Worm (Caenorhabditis elegans): ENCODE data around the gene C29E4.14.

DNA sequence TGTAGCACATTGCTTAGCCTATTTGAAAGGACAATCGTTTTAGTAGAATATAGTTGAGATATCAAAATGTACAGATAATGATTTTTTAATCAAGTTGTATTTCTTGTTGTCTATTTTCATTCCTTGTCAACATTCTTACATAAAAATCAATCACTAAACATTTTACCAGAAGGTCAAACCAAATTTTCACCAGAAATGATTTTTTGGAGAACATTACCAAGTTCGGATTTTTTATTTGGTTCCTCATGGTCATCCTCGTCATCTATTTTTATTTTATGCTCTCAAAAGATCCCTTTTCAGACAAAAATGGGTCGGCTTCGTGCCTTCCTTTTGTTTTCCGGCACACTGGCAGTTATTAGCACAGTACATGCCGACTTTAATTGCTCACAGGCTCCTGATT is 46.4 kb upstream of the C29E4.14 start, which contains the start of gene tyr-1:
- no peak for TF ChIP-seq dmd-9 (GFP tag; IDR thresholded peaks at IDR 0.05)
- no peak for TF ChIP-seq dmd-8 (GFP tag; IDR thresholded peaks at IDR 0.05)
- TF ChIP-seq nhr-237 (tag; optimal IDR thresholded peaks at IDR 0.05) = no peak
- no peak for TF ChIP-seq hlh-30 (tag; optimal IDR thresholded peaks at IDR 0.05; ENCODE audit: insufficient read depth)
- TF ChIP-seq lin-39 (tag; optimal IDR thresholded peaks at IDR 0.05) = no peak
- TF ChIP-seq php-3 (GFP tag; IDR thresholded peaks at IDR 0.05) = no peak
- no peak for TF ChIP-seq Y75B8A.6 (GFP tag; IDR thresholded peaks at IDR 0.05)
- no peak for TF ChIP-seq fos-1 (tag; optimal IDR thresholded peaks at IDR 0.05)
- no peak for TF ChIP-seq ZK546.5 (tag; optimal IDR thresholded peaks at IDR 0.05)
- TF ChIP-seq ces-1 (GFP tag; optimal IDR thresholded peaks at IDR 0.05) = no peak
